Worm (Caenorhabditis elegans) whole organism, young adult: Measurements from ENCODE around the gene nep-16.

Experiments
- F33H1.4 ChIP-seq: fragments of 200-800 bp; sonication (Bioruptor generic); IDR thresholded peaks from 2 replicates; pipeline ENCODE4 v1.3.6; 2022; ENCODE audit warnings: missing genetic modification reagents, missing genetic modification characterization, missing compliant biosample characterization
- K11D2.4 ChIP-seq: fragments of 200-800 bp; sonication (Bioruptor generic); IDR thresholded peaks from 2 replicates; pipeline ENCODE4 v1.3.6; 2022; ENCODE audit warnings: missing genetic modification reagents, missing genetic modification characterization, missing compliant biosample characterization
- ZK185.1 ChIP-seq: sonication (generic microtip); optimal IDR thresholded peaks from 2 replicates; lab custom pipeline; 2016; ENCODE audit warnings: mild to moderate bottlenecking, missing genetic modification characterization, missing compliant biosample characterization; ENCODE audit not compliant: poor library complexity, severe bottlenecking
- cebp-2 ChIP-seq: fragments of 200-800 bp; sonication (Bioruptor generic); IDR thresholded peaks from 2 replicates; pipeline ENCODE4 v1.3.6; 2022; ENCODE audit warnings: missing genetic modification characterization, missing compliant biosample characterization
- unc-130 ChIP-seq: sonication (generic microtip); optimal IDR thresholded peaks from 2 replicates; lab custom pipeline; 2016; ENCODE audit warnings: missing genetic modification reagents, missing genetic modification characterization, missing compliant biosample characterization

DNA sequence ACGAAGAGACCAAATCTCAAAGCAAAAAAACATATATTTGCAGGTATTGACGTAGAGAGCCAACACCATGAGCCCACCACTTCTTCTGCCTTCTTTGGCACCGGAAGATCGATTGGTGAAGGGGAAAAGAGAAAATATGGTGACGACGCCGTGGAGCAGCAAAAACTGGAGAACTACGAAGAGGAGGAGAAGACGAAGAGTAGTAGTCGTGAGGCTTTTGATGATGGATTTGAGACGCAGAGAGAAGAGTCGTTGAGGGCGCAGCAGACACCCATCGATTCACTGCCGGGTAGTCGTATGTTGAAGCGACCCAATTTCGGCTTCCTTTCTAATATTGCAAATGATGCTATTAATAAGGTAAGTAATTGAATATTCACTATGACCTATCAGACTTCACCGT lies 30.3 kb downstream of the nep-16 start:
- no peak for TF ChIP-seq cebp-2 (GFP tag; lab: Robert Waterston, UW)
- TF ChIP-seq unc-130 (GFP tag; lab: Kevin White, UChicago), result no peak
- no peak for TF ChIP-seq K11D2.4 (GFP tag; lab: Robert Waterston, UW)
- no peak for TF ChIP-seq F33H1.4
- TF ChIP-seq ZK185.1 (tag; lab: Kevin White, UChicago), result no peak
